Fruit fly (Drosophila melanogaster) whole organism, wandering third instar larva: ENCODE results near the gene HDAC3.

Source experiments
- Abd-B ChIP-seq: fragments of >200 bp; optimal IDR thresholded peaks from 2 replicates; lab custom pipeline; 2017; ENCODE audit warnings: missing biosample characterization, missing genetic modification characterization
- CG32264 ChIP-seq: fragments of 200-800 bp; sonication (Bioruptor generic); optimal IDR thresholded peaks from 2 replicates; lab custom pipeline; 2016; ENCODE audit warnings: missing biosample characterization, missing genetic modification characterization
- CrebA ChIP-seq: fragments of 200-800 bp; sonication (Bioruptor generic); optimal IDR thresholded peaks from 2 replicates; lab custom pipeline; 2016; ENCODE audit warnings: missing biosample characterization, mild to moderate bottlenecking, missing genetic modification characterization, borderline replicate concordance
- Dfd ChIP-seq: fragments of >200 bp; optimal IDR thresholded peaks from 2 replicates; lab custom pipeline; 2017; ENCODE audit warnings: missing biosample characterization, missing genetic modification characterization
- Dif ChIP-seq: fragments of 200-275, 200-300 bp; sonication (Bioruptor generic); optimal IDR thresholded peaks from 2 replicates; lab custom pipeline; 2018; ENCODE audit warnings: missing biosample characterization, missing genetic modification characterization; ENCODE audit not compliant: partially characterized antibody
- Hnf4 ChIP-seq: fragments of 200-800 bp; sonication (Bioruptor generic); optimal IDR thresholded peaks from 2 replicates; lab custom pipeline; 2016; ENCODE audit warnings: missing biosample characterization, mild to moderate bottlenecking, missing genetic modification characterization
- Hr78 ChIP-seq: fragments of >200 bp; optimal IDR thresholded peaks from 2 replicates; lab custom pipeline; 2017; ENCODE audit warnings: missing biosample characterization, missing genetic modification characterization
- Hr83 ChIP-seq: fragments of 200-300 bp; sonication (Bioruptor generic); optimal IDR thresholded peaks from 2 replicates; lab custom pipeline; 2016; ENCODE audit warnings: missing biosample characterization, mild to moderate bottlenecking, missing genetic modification characterization, moderate library complexity; ENCODE audit not compliant: poor library complexity, severe bottlenecking
- Jra ChIP-seq: sonication (Bioruptor generic); optimal IDR thresholded peaks from 2 replicates; lab custom pipeline; 2016; ENCODE audit warnings: missing biosample characterization, missing genetic modification characterization
- Mio ChIP-seq: sonication (Bioruptor generic); optimal IDR thresholded peaks from 2 replicates; lab custom pipeline; 2016; ENCODE audit warnings: missing biosample characterization, missing genetic modification characterization
- Myc ChIP-seq: fragments of >200 bp; optimal IDR thresholded peaks from 2 replicates; lab custom pipeline; 2017
- N ChIP-seq: fragments of >200 bp; optimal IDR thresholded peaks from 2 replicates; lab custom pipeline; 2018; ENCODE audit warnings: missing biosample characterization, missing external identifiers, missing genetic modification characterization
- OdsH ChIP-seq: fragments of 200-800 bp; sonication (Bioruptor generic); optimal IDR thresholded peaks from 2 replicates; lab custom pipeline; 2016; ENCODE audit warnings: missing biosample characterization, mild to moderate bottlenecking, missing genetic modification characterization
- Rel ChIP-seq, 2 experiments: fragments of 200-800 bp; sonication (Bioruptor generic) in 1 of 2; optimal IDR thresholded peaks; 2 replicates in 1 of 2; 3 replicates in 1 of 2; lab custom pipeline; 2016 to 2019; ENCODE audit warnings: mild to moderate bottlenecking in 2 of 2, missing biosample characterization in 2 of 2, missing genetic modification characterization in 2 of 2, moderate library complexity in 1 of 2
- Sp1 ChIP-seq: fragments of 200-800 bp; sonication (Bioruptor generic); optimal IDR thresholded peaks from 3 replicates; lab custom pipeline; 2019; ENCODE audit warnings: missing biosample characterization, mild to moderate bottlenecking, missing genetic modification characterization, moderate library complexity
- Vsx2 ChIP-seq: fragments of 200-300, 225-300 bp; sonication (Bioruptor generic); optimal IDR thresholded peaks from 2 replicates; lab custom pipeline; 2018; ENCODE audit warnings: missing biosample characterization, missing genetic modification characterization; ENCODE audit not compliant: partially characterized antibody
- br ChIP-seq: fragments of 200-800 bp; sonication (Bioruptor generic); optimal IDR thresholded peaks from 2 replicates; lab custom pipeline; 2016; ENCODE audit warnings: missing biosample characterization, missing genetic modification characterization
- dl ChIP-seq, 2 experiments: fragments of 175-275, 200-275 bp in 1 of 2; fragments of 200-275 bp in 1 of 2; sonication (Bioruptor generic); optimal IDR thresholded peaks; lab custom pipeline; 2018; ENCODE audit warnings: mild to moderate bottlenecking in 2 of 2, missing biosample characterization in 2 of 2, missing genetic modification characterization in 2 of 2, moderate library complexity in 2 of 2; ENCODE audit not compliant: partially characterized antibody in 2 of 2, insufficient read depth in 1 of 2
- dmrt93B ChIP-seq: fragments of 200-800 bp; sonication (Bioruptor generic); optimal IDR thresholded peaks from 2 replicates; lab custom pipeline; 2018; ENCODE audit warnings: missing biosample characterization, mild to moderate bottlenecking, missing genetic modification characterization
- dsf ChIP-seq: sonication (Bioruptor generic); optimal IDR thresholded peaks from 2 replicates; lab custom pipeline; 2016; ENCODE audit warnings: missing biosample characterization, missing genetic modification characterization, borderline replicate concordance
- ey ChIP-seq: fragments of 200-800 bp; sonication (Bioruptor generic); optimal IDR thresholded peaks from 2 replicates; lab custom pipeline; 2016; ENCODE audit warnings: missing biosample characterization, missing genetic modification characterization
- foxo ChIP-seq, 2 experiments: fragments of 200-800 bp; sonication (Bioruptor generic); optimal IDR thresholded peaks; 2 replicates in 1 of 2; 3 replicates in 1 of 2; lab custom pipeline; 2016 to 2017; ENCODE audit warnings: missing biosample characterization in 2 of 2, missing genetic modification characterization in 2 of 2
- fru ChIP-seq: fragments of 200-800 bp; sonication (Bioruptor generic); optimal IDR thresholded peaks from 3 replicates; lab custom pipeline; 2016; ENCODE audit warnings: missing biosample characterization, mild to moderate bottlenecking, missing genetic modification characterization
- h ChIP-seq: fragments of 200-800 bp; sonication (Bioruptor generic); optimal IDR thresholded peaks from 3 replicates; lab custom pipeline; 2016; ENCODE audit warnings: missing biosample characterization, mild to moderate bottlenecking, missing genetic modification characterization
- jim ChIP-seq: fragments of 175-275, 200-325 bp; sonication (Bioruptor generic); optimal IDR thresholded peaks from 2 replicates; lab custom pipeline; 2016; ENCODE audit warnings: missing biosample characterization, mild to moderate bottlenecking, missing genetic modification characterization
- lola ChIP-seq: fragments of >200 bp; optimal IDR thresholded peaks from 2 replicates; lab custom pipeline; 2017; ENCODE audit warnings: missing biosample characterization, missing genetic modification characterization
- pan ChIP-seq: fragments of >200 bp; optimal IDR thresholded peaks from 2 replicates; lab custom pipeline; 2017
- psq ChIP-seq: fragments of 200-800 bp; sonication (Bioruptor generic); optimal IDR thresholded peaks from 3 replicates; lab custom pipeline; 2017; ENCODE audit warnings: missing biosample characterization, mild to moderate bottlenecking, missing genetic modification characterization, moderate library complexity
- rgr ChIP-seq: fragments of 200-800 bp; sonication (Bioruptor generic); optimal IDR thresholded peaks from 3 replicates; lab custom pipeline; 2016; ENCODE audit warnings: missing biosample characterization, mild to moderate bottlenecking, missing genetic modification characterization
- sage ChIP-seq: fragments of 200-800 bp; sonication (Bioruptor generic); optimal IDR thresholded peaks from 2 replicates; lab custom pipeline; 2016; ENCODE audit warnings: missing biosample characterization, mild to moderate bottlenecking, missing genetic modification characterization
- sv ChIP-seq: fragments of 200-800 bp; sonication (Bioruptor generic); optimal IDR thresholded peaks from 3 replicates; lab custom pipeline; 2016; ENCODE audit warnings: missing biosample characterization, missing genetic modification characterization
- tai ChIP-seq: sonication (Bioruptor generic); optimal IDR thresholded peaks from 2 replicates; lab custom pipeline; 2016; ENCODE audit warnings: missing biosample characterization, missing genetic modification characterization
- usp ChIP-seq: fragments of >200 bp; optimal IDR thresholded peaks from 2 replicates; lab custom pipeline; 2017; ENCODE audit warnings: missing biosample characterization, missing genetic modification characterization

The HDAC3 gene

DNA sequence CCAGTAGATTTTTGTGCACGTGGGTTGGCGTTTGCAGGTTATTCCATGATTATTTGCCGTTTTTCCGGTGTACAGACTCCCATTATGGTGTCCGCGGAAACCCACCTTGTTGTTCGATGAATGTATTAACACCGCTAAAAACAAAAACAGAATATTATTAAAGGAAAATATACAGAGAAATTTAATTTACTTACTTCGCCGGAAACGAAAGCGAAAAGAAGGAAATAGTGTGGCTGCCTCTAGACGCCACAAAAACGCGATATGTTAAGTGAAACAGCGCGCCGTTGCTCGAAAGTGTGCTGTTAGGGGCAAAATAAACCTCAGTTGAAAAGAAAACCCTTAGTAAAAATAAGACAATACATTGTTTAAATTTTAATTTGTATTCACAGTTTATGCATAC, 7.5 kb downstream of the HDAC3 start, which contains the start of gene RpL35A (continued):
- TF ChIP-seq Dfd (GFP tag; lab: Kevin White, UChicago) (no peak), Hr83 (peak; percentile 84), Abd-B (GFP tag; lab: Kevin White, UChicago) (no peak)

dm6 chr3R:5464481-5464880, 9.9 kb downstream of the HDAC3 start, which contains the start of gene PEK:
Gene PEK (minus strand): TSS chr3R:5464753.
- TF ChIP-seq Myc = peak; percentile 52
- no peak for TF ChIP-seq CG32264 (GFP tag; lab: Kevin White, UChicago)
- TF ChIP-seq Rel (GFP tag; optimal IDR thresholded peaks at IDR 0.05; lab: Kevin White, UChicago) = no peak
- TF ChIP-seq Rel (tag; optimal IDR thresholded peaks at IDR 0.05; lab: Kevin White, UChicago) = peak; percentile 19

DNA sequence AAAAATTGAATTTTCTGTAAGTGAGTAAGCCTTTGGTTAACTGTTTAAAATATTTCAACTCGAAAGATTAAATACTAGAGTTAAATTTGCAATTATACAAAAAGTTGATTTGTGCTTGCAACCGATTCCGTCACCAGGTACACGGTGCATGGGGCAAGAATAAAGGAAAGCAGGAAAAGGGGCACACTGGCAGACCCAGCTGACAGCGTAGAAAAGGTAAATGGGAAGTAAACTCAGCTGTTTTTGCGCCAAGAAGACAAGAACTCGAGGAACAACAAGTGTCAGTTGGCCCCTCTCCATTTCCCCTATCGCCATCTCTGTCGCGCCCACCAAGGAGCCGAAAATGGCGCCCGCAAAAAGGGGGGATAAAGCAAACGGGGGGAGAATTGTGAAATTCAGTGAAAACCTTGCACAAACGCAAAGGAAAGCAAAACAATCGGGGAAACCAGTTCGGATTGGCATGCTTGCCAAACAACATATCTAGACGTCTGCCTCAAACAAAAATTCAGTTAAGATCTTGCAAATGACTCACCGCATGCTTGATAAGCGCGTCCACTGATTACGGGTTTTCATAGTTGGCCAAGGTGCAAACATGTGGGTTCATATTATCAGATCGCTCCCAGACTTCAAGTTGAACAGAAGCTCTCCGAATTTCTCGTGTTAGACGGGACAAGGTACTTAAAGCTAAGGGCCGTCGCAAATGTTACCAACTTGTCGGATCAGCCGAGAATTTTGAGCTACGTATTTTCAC, 11.0 kb downstream of the HDAC3 start:
- TF ChIP-seq psq (GFP tag; lab: Kevin White, UChicago) (peak; percentile 52), N (GFP tag; lab: Kevin White, UChicago) (no peak), foxo (GFP tag; optimal IDR thresholded peaks at IDR 0.05; lab: Kevin White, UChicago) (peak in 1 of 2 experiments; percentile 11), rgr (GFP tag; lab: Kevin White, UChicago) (no peak), Hnf4 (GFP tag; lab: Kevin White, UChicago) (no peak), OdsH (no peak), pan (no peak), Rel (GFP tag; optimal IDR thresholded peaks at IDR 0.05; lab: Kevin White, UChicago) (no peak), Rel (tag; optimal IDR thresholded peaks at IDR 0.05; lab: Kevin White, UChicago) (peak; percentile 13), CrebA (GFP tag; lab: Kevin White, UChicago) (no peak), br (GFP tag; lab: Kevin White, UChicago) (no peak), Hr78 (GFP tag; lab: Kevin White, UChicago) (no peak), lola (GFP tag; lab: Kevin White, UChicago) (no peak), Sp1 (peak; percentile 5), h (no peak), Myc (no peak), sv (no peak), fru (GFP tag; lab: Kevin White, UChicago) (peak; percentile 7), jim (GFP tag; lab: Kevin White, UChicago) (no peak), dsf (GFP tag; lab: Kevin White, UChicago) (no peak), dl (GFP tag; optimal IDR thresholded peaks at IDR 0.05; lab: Kevin White, UChicago; ENCODE audit: insufficient read depth in 1 of 2, partially characterized antibody in 2 of 2) (no peak), Jra (GFP tag; lab: Kevin White, UChicago) (peak; percentile 7), dmrt93B (no peak)

- no peak for TF ChIP-seq foxo (GFP tag; optimal IDR thresholded peaks at IDR 0.05; lab: Kevin White, UChicago)
- TF ChIP-seq br (GFP tag; lab: Kevin White, UChicago) = no peak
- TF ChIP-seq CG32264 (GFP tag; lab: Kevin White, UChicago) = no peak
Observed at dm6 chr3R:5458627-5459026, 15.8 kb downstream of the HDAC3 start.

DNA sequence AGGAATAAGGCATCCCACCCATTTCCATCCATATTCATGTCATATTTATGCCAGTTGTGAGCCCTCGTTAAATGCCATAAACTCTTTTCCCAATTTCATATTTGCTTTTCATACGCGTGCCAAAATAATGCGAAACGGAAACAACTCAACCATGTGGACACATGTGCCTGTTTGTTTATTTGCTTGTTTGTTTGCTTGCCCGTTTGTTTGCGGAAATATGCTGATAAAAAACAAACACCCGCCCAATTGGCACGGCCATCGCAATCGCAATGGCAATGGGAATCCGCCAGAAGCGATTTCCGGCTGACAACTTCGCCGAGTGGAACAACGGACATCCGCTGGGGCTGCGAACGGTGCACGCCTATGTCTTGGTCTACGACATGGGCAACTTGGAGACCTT, 20.1 kb downstream of the HDAC3 start:
- TF ChIP-seq Dif (GFP tag; lab: Kevin White, UChicago) (no peak), pan (no peak), br (GFP tag; lab: Kevin White, UChicago) (no peak), dmrt93B (peak; percentile 24), Mio (GFP tag; lab: Kevin White, UChicago) (no peak), OdsH (peak; percentile 53), sv (no peak), rgr (GFP tag; lab: Kevin White, UChicago) (peak; percentile 54), tai (GFP tag; lab: Kevin White, UChicago) (no peak), foxo (GFP tag; optimal IDR thresholded peaks at IDR 0.05; lab: Kevin White, UChicago) (peak in 1 of 2 experiments; percentile 26), Hnf4 (GFP tag; lab: Kevin White, UChicago) (no peak), ey (GFP tag; lab: Kevin White, UChicago) (no peak), dsf (GFP tag; lab: Kevin White, UChicago) (no peak), sage (GFP tag; lab: Kevin White, UChicago) (no peak), fru (GFP tag; lab: Kevin White, UChicago) (peak; percentile 17), usp (no peak), h (peak; percentile 52), Abd-B (GFP tag; lab: Kevin White, UChicago) (no peak), Vsx2 (GFP tag; lab: Kevin White, UChicago) (no peak), CrebA (GFP tag; lab: Kevin White, UChicago) (no peak), Hr78 (GFP tag; lab: Kevin White, UChicago) (no peak), N (GFP tag; lab: Kevin White, UChicago) (no peak), Hr83 (peak; percentile 84), Jra (GFP tag; lab: Kevin White, UChicago) (peak; percentile 35)
